Fruit fly (Drosophila melanogaster) S2 (cell line): Measurements from ENCODE around the gene Osi21.

Experiments used
- CG8478 ChIP-seq: fragments of >200 bp; optimal IDR thresholded peaks from 2 replicates; lab custom pipeline; 2018
- CTCF ChIP-seq, 2 experiments: fragments of >200 bp; optimal IDR thresholded peaks; 2 replicates each; lab custom pipeline; 2018

- TF ChIP-seq CG8478 (no peak), CTCF (optimal IDR thresholded peaks at IDR 0.05; lab: Kevin White, UChicago) (no peak)
These were observed 15.9 kb downstream of the Osi21 start, which contains the start of gene cana for dm6 chr2L:11269632-11269965.
